Fruit fly (Drosophila melanogaster) whole organism, prepupa: ENCODE results near the gene vito.

Experiments used
- CG16779 ChIP-seq: fragments of 200-800 bp; sonication (Bioruptor generic); optimal IDR thresholded peaks from 3 replicates; lab custom pipeline; 2017; ENCODE audit warnings: missing biosample characterization, mild to moderate bottlenecking, missing genetic modification characterization
- CG3919 ChIP-seq: fragments of 200-800 bp; sonication (Bioruptor generic); optimal IDR thresholded peaks from 3 replicates; lab custom pipeline; 2016; ENCODE audit warnings: missing biosample characterization, missing genetic modification characterization
- CG6808 ChIP-seq: fragments of 200-800 bp; sonication (Bioruptor generic); optimal IDR thresholded peaks from 3 replicates; lab custom pipeline; 2017; ENCODE audit warnings: missing biosample characterization, missing genetic modification characterization, mild to moderate bottlenecking, moderate library complexity, missing genetic modification reagents
- CG7368 ChIP-seq: fragments of 200-800 bp; sonication (Bioruptor generic); optimal IDR thresholded peaks from 3 replicates; lab custom pipeline; 2016; ENCODE audit warnings: missing biosample characterization, missing genetic modification characterization
- Gug ChIP-seq: fragments of 200-800 bp; sonication (Bioruptor generic); IDR thresholded peaks from 2 replicates; pipeline ENCODE4 v1.3.6; 2022; ENCODE audit warnings: missing biosample characterization, missing genetic modification characterization
- Sox14 ChIP-seq: fragments of 200-800 bp; sonication (Bioruptor generic); optimal IDR thresholded peaks from 3 replicates; lab custom pipeline; 2016; ENCODE audit warnings: missing biosample characterization, missing genetic modification characterization
- Sox15 ChIP-seq: fragments of 200-800 bp; sonication (Bioruptor generic); optimal IDR thresholded peaks from 3 replicates; lab custom pipeline; 2016; ENCODE audit warnings: missing biosample characterization, missing genetic modification characterization
- acj6 ChIP-seq: fragments of 200-800 bp; sonication (Bioruptor generic); optimal IDR thresholded peaks from 3 replicates; lab custom pipeline; 2016; ENCODE audit warnings: missing biosample characterization, missing genetic modification characterization
- fd59A ChIP-seq: fragments of 200-800 bp; sonication (Bioruptor generic); optimal IDR thresholded peaks from 2 replicates; lab custom pipeline; 2017; ENCODE audit warnings: missing biosample characterization, mild to moderate bottlenecking, missing genetic modification characterization, missing genetic modification reagents
- fkh ChIP-seq: fragments of 200-800 bp; sonication (Bioruptor generic); optimal IDR thresholded peaks from 3 replicates; lab custom pipeline; 2017; ENCODE audit warnings: missing biosample characterization, mild to moderate bottlenecking, missing genetic modification characterization, moderate library complexity
- ss ChIP-seq, 2 experiments: fragments of 200-800 bp; sonication (Bioruptor generic); optimal IDR thresholded peaks; 2 replicates in 1 of 2; 3 replicates in 1 of 2; lab custom pipeline; 2017 to 2018; ENCODE audit warnings: mild to moderate bottlenecking in 2 of 2, missing biosample characterization in 2 of 2, missing genetic modification characterization in 2 of 2, moderate library complexity in 1 of 2

dm6 chr3L:5793967-5794366 lies 16.8 kb upstream of the vito start, which contains the start of gene Bre1:
- TF ChIP-seq Gug (GFP tag; lab: Robert Waterston, UW) (no peak), Sox14 (GFP tag; lab: Kevin White, UChicago) (no peak), ss (GFP tag; optimal IDR thresholded peaks at IDR 0.05; lab: Kevin White, UChicago) (no peak), fd59A (GFP tag; lab: Kevin White, UChicago) (no peak), CG7368 (GFP tag; lab: Kevin White, UChicago) (no peak), Sox15 (GFP tag; lab: Kevin White, UChicago) (no peak), CG16779 (tag; lab: Kevin White, UChicago) (no peak), acj6 (GFP tag; lab: Kevin White, UChicago) (no peak), fkh (no peak), CG6808 (GFP tag; lab: Kevin White, UChicago) (no peak), CG3919 (no peak)
